Worm (Caenorhabditis elegans) whole organism, early embryonic: ENCODE data around the gene D2024.1.

ENCODE experiments used
- B0310.2 ChIP-seq: sonication (generic microtip); optimal IDR thresholded peaks from 2 replicates; lab custom pipeline; 2016; ENCODE audit warnings: mild to moderate bottlenecking, missing genetic modification characterization, missing compliant biosample characterization
- F13C5.2 ChIP-seq: sonication (generic microtip); optimal IDR thresholded peaks from 2 replicates; lab custom pipeline; 2017; ENCODE audit warnings: mild to moderate bottlenecking, missing genetic modification characterization, inconsistent platforms, missing compliant biosample characterization
- aly-1 ChIP-seq: sonication (generic microtip); optimal IDR thresholded peaks from 2 replicates; lab custom pipeline; 2016; ENCODE audit warnings: missing genetic modification characterization, missing compliant biosample characterization
- ama-1 ChIP-seq: fragments of 150-350 bp; optimal IDR thresholded peaks from 2 replicates; lab custom pipeline; 2014
- ceh-13 ChIP-seq: fragments of 200-800 bp; sonication (Bioruptor generic); optimal IDR thresholded peaks from 2 replicates; lab custom pipeline; 2018; ENCODE audit warnings: mild to moderate bottlenecking, missing genetic modification characterization, missing compliant biosample characterization
- ceh-36 ChIP-seq: sonication (generic microtip); optimal IDR thresholded peaks from 2 replicates; lab custom pipeline; 2016; ENCODE audit warnings: missing genetic modification characterization, inconsistent platforms, missing compliant biosample characterization
- ets-7 ChIP-seq: sonication (generic microtip); optimal IDR thresholded peaks from 2 replicates; lab custom pipeline; 2016; ENCODE audit warnings: missing genotype, missing genetic modification characterization, missing compliant biosample characterization
- flt-1 ChIP-seq: fragments of 200-800 bp; sonication (Bioruptor generic); IDR thresholded peaks from 2 replicates; pipeline ENCODE4 v1.3.6; 2022; ENCODE audit warnings: missing genetic modification characterization, missing compliant biosample characterization
- hmbx-1 ChIP-seq: sonication (generic microtip); optimal IDR thresholded peaks from 2 replicates; lab custom pipeline; 2016; ENCODE audit warnings: mild to moderate bottlenecking, missing genetic modification characterization, missing compliant biosample characterization
- hmg-4 ChIP-seq: fragments of 200-800 bp; sonication (Bioruptor generic); optimal IDR thresholded peaks from 2 replicates; lab custom pipeline; 2018; ENCODE audit warnings: mild to moderate bottlenecking, missing genetic modification characterization, missing compliant biosample characterization
- hnd-1 ChIP-seq: sonication (generic microtip); optimal IDR thresholded peaks from 2 replicates; lab custom pipeline; 2016; ENCODE audit warnings: missing genetic modification characterization, missing compliant biosample characterization
- pes-1 ChIP-seq: fragments of 200-800 bp; sonication (Bioruptor generic); IDR thresholded peaks from 2 replicates; pipeline ENCODE4 v1.3.6; 2022; ENCODE audit warnings: missing genetic modification reagents, missing genetic modification characterization, missing compliant biosample characterization
- scrt-1 ChIP-seq: fragments of 200-800 bp; sonication (Bioruptor generic); IDR thresholded peaks from 2 replicates; pipeline ENCODE4 v1.3.6; 2022; ENCODE audit warnings: missing genetic modification characterization, missing compliant biosample characterization
- sea-1 ChIP-seq: fragments of 200-800 bp; sonication (Bioruptor generic); conservative IDR thresholded peaks from 2 replicates; pipeline ENCODE4 v1.3.6; 2022; ENCODE audit warnings: missing genetic modification characterization, missing compliant biosample characterization
- tbx-11 ChIP-seq: fragments of 200-800 bp; sonication (Bioruptor generic); IDR thresholded peaks from 2 replicates; pipeline ENCODE4 v1.3.6; 2022; ENCODE audit warnings: missing genetic modification characterization, missing compliant biosample characterization
- tbx-37 ChIP-seq: fragments of 200-800 bp; sonication (Bioruptor generic); conservative IDR thresholded peaks from 2 replicates; pipeline ENCODE4 v1.3.6; 2022; ENCODE audit warnings: missing genetic modification reagents, missing genetic modification characterization, missing compliant biosample characterization
- tra-4 ChIP-seq: sonication (generic microtip); optimal IDR thresholded peaks from 2 replicates; lab custom pipeline; 2017; ENCODE audit warnings: missing genetic modification characterization, missing compliant biosample characterization

Gene D2024.1

ce11 chrIV:7236248-7236772 lies 11.0 kb upstream of the D2024.1 start:
- no peak for TF ChIP-seq tra-4
- no peak for TF ChIP-seq hnd-1 (tag; lab: Kevin White, UChicago)
- TF ChIP-seq flt-1 (GFP tag; lab: Robert Waterston, UW), result no peak
- no peak for TF ChIP-seq pes-1 (GFP tag; lab: Robert Waterston, UW)
- no peak for TF ChIP-seq F13C5.2 (tag; lab: Kevin White, UChicago)
- TF ChIP-seq hmg-4 (GFP tag; lab: Kevin White, UChicago), result no peak
- TF ChIP-seq hmbx-1 (tag; lab: Kevin White, UChicago), result no peak
- TF ChIP-seq scrt-1 (GFP tag; lab: Robert Waterston, UW), result no peak
- no peak for TF ChIP-seq sea-1 (GFP tag; lab: Robert Waterston, UW)
- TF ChIP-seq ceh-13 (GFP tag; lab: Kevin White, UChicago), result no peak
- TF ChIP-seq ets-7, result no peak

DNA sequence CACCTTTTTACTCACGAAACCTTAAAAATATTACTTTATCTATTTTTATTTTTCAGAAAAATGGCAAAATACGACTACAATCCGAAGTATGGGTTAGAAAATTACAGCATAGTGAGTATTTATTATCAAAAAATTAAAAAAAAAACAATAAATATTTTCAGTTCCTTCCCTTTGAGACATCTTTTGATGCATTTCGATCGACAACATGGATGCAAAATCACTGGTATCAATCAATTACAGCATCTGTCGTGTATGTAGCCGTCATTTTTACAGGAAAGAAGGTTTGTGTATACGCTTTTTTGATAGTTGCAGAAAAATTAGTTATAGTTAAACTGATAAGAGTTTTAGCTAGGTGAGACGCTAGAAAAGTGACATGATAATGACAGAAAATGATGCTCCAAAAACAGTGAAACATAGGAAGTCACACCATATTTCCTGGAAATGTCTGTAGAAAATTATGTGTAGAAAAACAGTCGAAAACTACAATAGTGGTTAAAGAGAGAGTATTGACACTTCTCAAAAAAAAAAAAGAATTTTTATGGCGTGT lies 9.6 kb upstream of the D2024.1 start, which contains the start of gene elo-3:
elo-3 (plus strand) TSS at position 51 of the 547 bp plus-strand sequence.
- TF ChIP-seq F13C5.2 (tag; lab: Kevin White, UChicago) (no peak), hmbx-1 (tag; lab: Kevin White, UChicago) (no peak), ets-7 (no peak), B0310.2 (no peak), ama-1 (no peak), scrt-1 (GFP tag; lab: Robert Waterston, UW) (no peak), tbx-11 (GFP tag; lab: Robert Waterston, UW) (no peak)

DNA sequence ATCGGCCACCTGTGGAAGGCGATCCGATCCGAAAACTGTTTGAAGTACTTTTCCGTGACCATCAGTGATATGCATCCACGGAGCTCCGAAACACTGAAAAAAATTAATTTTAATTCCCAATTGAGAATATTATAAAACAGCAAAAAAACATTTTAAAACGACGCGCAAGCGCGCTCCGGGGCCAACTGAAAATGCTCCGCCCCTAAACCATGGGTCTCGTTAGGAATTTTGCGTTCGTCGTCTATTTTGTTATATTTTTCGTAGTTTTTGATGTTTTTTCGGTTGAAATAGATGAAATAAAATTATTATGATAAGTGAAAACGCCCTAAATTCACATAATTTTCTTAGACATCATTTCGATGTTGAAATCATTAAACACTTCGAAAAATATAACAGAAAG lies 6.8 kb upstream of the D2024.1 start:
- TF ChIP-seq pes-1 (GFP tag; lab: Robert Waterston, UW) (peak; percentile 38; the same call in 1 of the 2 replicates), hmbx-1 (tag; lab: Kevin White, UChicago) (no peak)

ce11 chrIV:7242220-7242789 lies 5.0 kb upstream of the D2024.1 start, which contains the start of gene gstk-2:
Gene gstk-2 (minus strand): TSS chrIV:7242270.
- TF ChIP-seq tra-4, result no peak
- no peak for TF ChIP-seq aly-1 (tag; lab: Kevin White, UChicago)
- no peak for TF ChIP-seq hmbx-1 (tag; lab: Kevin White, UChicago)
- TF ChIP-seq pes-1 (GFP tag; lab: Robert Waterston, UW), result no peak
- no peak for TF ChIP-seq tbx-37 (GFP tag; lab: Robert Waterston, UW)
- TF ChIP-seq scrt-1 (GFP tag; lab: Robert Waterston, UW), result no peak
- no peak for TF ChIP-seq hnd-1 (tag; lab: Kevin White, UChicago)
- no peak for TF ChIP-seq ama-1
- TF ChIP-seq B0310.2, result no peak

ce11 chrIV:7243913-7244312 lies 3.4 kb upstream of the D2024.1 start, which contains the start of gene afmd-1:
Gene afmd-1 (plus strand): TSS chrIV:7244228.
- TF ChIP-seq scrt-1 (GFP tag; lab: Robert Waterston, UW), result no peak
- TF ChIP-seq pes-1 (GFP tag; lab: Robert Waterston, UW), result no peak
- no peak for TF ChIP-seq ets-7

- no peak for TF ChIP-seq hmbx-1 (tag; lab: Kevin White, UChicago)
- no peak for TF ChIP-seq F13C5.2 (tag; lab: Kevin White, UChicago)
- TF ChIP-seq ets-7, result no peak
- no peak for TF ChIP-seq tbx-11 (GFP tag; lab: Robert Waterston, UW)
- TF ChIP-seq pes-1 (GFP tag; lab: Robert Waterston, UW), result no peak
- TF ChIP-seq hnd-1 (tag; lab: Kevin White, UChicago), result no peak
- TF ChIP-seq ama-1, result no peak
- TF ChIP-seq aly-1 (tag; lab: Kevin White, UChicago), result no peak
- TF ChIP-seq B0310.2, result no peak
- no peak for TF ChIP-seq tbx-37 (GFP tag; lab: Robert Waterston, UW)
- no peak for TF ChIP-seq scrt-1 (GFP tag; lab: Robert Waterston, UW)
- no peak for TF ChIP-seq flt-1 (GFP tag; lab: Robert Waterston, UW)
- TF ChIP-seq hmg-4 (GFP tag; lab: Kevin White, UChicago), result no peak
- no peak for TF ChIP-seq ceh-13 (GFP tag; lab: Kevin White, UChicago)
- TF ChIP-seq tra-4, result no peak
- no peak for TF ChIP-seq ceh-36
- TF ChIP-seq sea-1 (GFP tag; lab: Robert Waterston, UW), result no peak
These were observed 1.8 kb upstream of the D2024.1 start for ce11 chrIV:7245592-7245991.

DNA sequence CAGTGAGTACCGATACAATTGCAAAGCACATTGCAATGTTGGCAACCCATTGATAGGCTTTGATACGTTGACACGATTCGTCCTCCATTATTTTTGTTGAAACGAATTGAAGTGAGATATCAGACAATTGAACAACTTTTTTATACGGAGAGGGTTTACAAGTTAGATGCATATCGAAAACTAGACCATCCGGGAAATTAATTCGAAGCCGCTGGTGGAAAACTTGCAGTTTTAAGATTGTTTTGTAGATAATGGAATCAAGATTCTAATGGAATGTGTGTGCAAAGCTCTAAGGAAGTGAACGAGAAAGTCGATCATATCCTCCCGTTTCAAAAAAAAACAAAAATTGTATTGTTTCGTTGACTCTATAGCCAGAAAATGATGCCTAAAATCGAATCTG lies 790 bp upstream of the D2024.1 start, which contains the start of gene col-114:
col-114 (minus strand) TSS at position 101 of the 400 bp plus-strand sequence.
- no peak for TF ChIP-seq ets-7
- no peak for TF ChIP-seq hmbx-1 (tag; lab: Kevin White, UChicago)
- no peak for TF ChIP-seq tbx-11 (GFP tag; lab: Robert Waterston, UW)
- TF ChIP-seq hmg-4 (GFP tag; lab: Kevin White, UChicago), result no peak
- no peak for TF ChIP-seq sea-1 (GFP tag; lab: Robert Waterston, UW)
- no peak for TF ChIP-seq hnd-1 (tag; lab: Kevin White, UChicago)
- no peak for TF ChIP-seq ceh-36
- TF ChIP-seq ceh-13 (GFP tag; lab: Kevin White, UChicago), result no peak
- no peak for TF ChIP-seq aly-1 (tag; lab: Kevin White, UChicago)
- no peak for TF ChIP-seq pes-1 (GFP tag; lab: Robert Waterston, UW)
- TF ChIP-seq flt-1 (GFP tag; lab: Robert Waterston, UW), result no peak
- TF ChIP-seq tbx-37 (GFP tag; lab: Robert Waterston, UW), result no peak
- TF ChIP-seq tra-4, result no peak
- no peak for TF ChIP-seq scrt-1 (GFP tag; lab: Robert Waterston, UW)
- no peak for TF ChIP-seq ama-1
